Fruit fly (Drosophila melanogaster): ENCODE data around the gene ninaG.

DNA sequence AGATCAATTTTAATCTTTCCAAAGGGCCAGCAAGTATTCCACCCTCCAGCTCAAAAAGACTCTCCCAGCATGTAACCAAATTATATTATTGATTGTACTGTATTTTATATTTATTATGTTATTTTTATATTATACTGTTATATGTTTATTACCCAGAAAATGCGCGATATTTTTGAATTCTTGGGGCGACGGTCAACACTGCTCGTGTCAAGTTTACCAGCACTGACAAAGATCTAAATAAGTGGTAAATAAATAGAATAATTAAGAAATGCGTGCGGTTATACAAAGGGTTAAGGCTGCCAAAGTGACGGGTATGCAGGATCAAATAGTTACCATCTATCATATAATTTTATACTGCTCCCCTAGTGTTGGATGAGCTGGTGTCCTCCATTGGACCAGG, 8.3 kb upstream of the ninaG start, which contains the start of gene Dtd:
- TF ChIP-seq Sox14 (GFP tag; optimal IDR thresholded peaks at IDR 0.05) (no peak), Lpt (GFP tag; optimal IDR thresholded peaks at IDR 0.05) (no peak), fkh (GFP tag; optimal IDR thresholded peaks at IDR 0.05) (no peak), esn (GFP tag; optimal IDR thresholded peaks at IDR 0.05) (no peak), svp (GFP tag) (no peak), CG1621 (tag; optimal IDR thresholded peaks at IDR 0.05) (no peak), Eip75B (GFP tag; optimal IDR thresholded peaks at IDR 0.05) (no peak), pdm3 (GFP tag; optimal IDR thresholded peaks at IDR 0.05) (no peak), CG6854 (GFP tag; optimal IDR thresholded peaks at IDR 0.05) (no peak), Ets21C (GFP tag; optimal IDR thresholded peaks at IDR 0.05) (no peak), salr (GFP tag; optimal IDR thresholded peaks at IDR 0.05) (no peak)

Measured in whole organism, prepupa.